Worm (Caenorhabditis elegans) whole organism, late embryonic: Measurements from ENCODE around the gene melo-1.

ENCODE experiments used
- ama-1 ChIP-seq: fragments of 150-350 bp; optimal IDR thresholded peaks from 2 replicates; lab custom pipeline; 2014
- ceh-18 ChIP-seq: sonication (generic microtip); optimal IDR thresholded peaks from 2 replicates; lab custom pipeline; 2016; ENCODE audit warnings: missing genetic modification characterization, missing compliant biosample characterization
- ceh-30 ChIP-seq: fragments of 150-350 bp; optimal IDR thresholded peaks from 2 replicates; lab custom pipeline; 2014; ENCODE audit warnings: missing biosample characterization, missing genetic modification characterization
- ets-4 ChIP-seq: sonication (generic microtip); optimal IDR thresholded peaks from 2 replicates; lab custom pipeline; 2016; ENCODE audit warnings: missing genetic modification characterization, missing compliant biosample characterization
- fkh-6 ChIP-seq: sonication (generic microtip); optimal IDR thresholded peaks from 2 replicates; lab custom pipeline; 2016; ENCODE audit warnings: missing genetic modification characterization, missing compliant biosample characterization
- hlh-30 ChIP-seq: sonication (generic microtip); optimal IDR thresholded peaks from 2 replicates; lab custom pipeline; 2017; ENCODE audit warnings: antibody characterized with exemption, missing genetic modification characterization, missing compliant biosample characterization; ENCODE audit not compliant: insufficient read depth
- lin-11 ChIP-seq: fragments of 200-800 bp; sonication (Bioruptor generic); optimal IDR thresholded peaks from 2 replicates; lab custom pipeline; 2018; ENCODE audit warnings: mild to moderate bottlenecking, missing genetic modification characterization, missing compliant biosample characterization
- ref-2 ChIP-seq: sonication (generic microtip); optimal IDR thresholded peaks from 2 replicates; lab custom pipeline; 2016; ENCODE audit warnings: missing genetic modification characterization, missing compliant biosample characterization
- rnt-1 ChIP-seq: sonication (generic microtip); optimal IDR thresholded peaks from 2 replicates; lab custom pipeline; 2016; ENCODE audit warnings: missing genetic modification characterization, missing compliant biosample characterization
- sox-4 ChIP-seq: sonication (generic microtip); optimal IDR thresholded peaks from 2 replicates; lab custom pipeline; 2017; ENCODE audit warnings: mild to moderate bottlenecking, missing genetic modification characterization, inconsistent platforms, missing compliant biosample characterization
- unc-3 ChIP-seq, 2 experiments: fragments of 200-800 bp in 1 of 2; sonication (Bioruptor generic) in 1 of 2; sonication (generic microtip) in 1 of 2; conservative IDR thresholded peaks in 1 of 2; optimal IDR thresholded peaks in 1 of 2; 2 replicates each; pipeline versions ENCODE4 v1.3.6 to Lab custom; 2016 to 2022; ENCODE audit warnings: missing compliant biosample characterization in 2 of 2, missing genetic modification characterization in 2 of 2, missing genetic modification reagents in 1 of 2

DNA sequence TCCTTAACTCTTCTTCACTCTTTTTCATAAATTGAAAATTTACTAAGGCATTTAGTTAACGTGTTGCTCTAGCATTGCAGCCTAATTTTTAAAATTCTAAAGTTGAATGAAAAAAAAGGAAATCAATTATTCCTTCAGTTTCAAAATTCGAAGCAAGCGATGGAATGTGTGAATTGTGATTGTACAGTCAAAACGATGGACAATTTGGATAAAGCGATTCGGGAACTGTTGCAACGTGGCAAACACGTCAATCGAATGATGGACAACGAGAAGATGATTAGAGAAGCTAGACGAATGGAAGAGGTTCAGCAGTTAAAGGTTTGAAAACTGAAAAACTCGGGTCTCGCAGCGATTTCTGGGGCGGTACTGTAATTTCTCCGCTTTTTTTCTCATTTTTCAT, 12.4 kb downstream of the melo-1 start, which contains the start of gene Y57G11C.14:
- TF ChIP-seq ref-2 (tag; lab: Kevin White, UChicago) (no peak), lin-11 (tag; lab: Kevin White, UChicago) (no peak), hlh-30 (no peak), ama-1 (lab: Kevin White, UChicago) (no peak), sox-4 (tag; lab: Kevin White, UChicago) (no peak), fkh-6 (tag; lab: Kevin White, UChicago) (no peak), ceh-30 (tag; lab: Kevin White, UChicago) (no peak), unc-3 (GFP tag; conservative IDR thresholded peaks at IDR 0.05; lab: Robert Waterston, UW) (no peak), unc-3 (tag; optimal IDR thresholded peaks at IDR 0.05; lab: Kevin White, UChicago) (no peak), rnt-1 (tag; lab: Kevin White, UChicago) (no peak), ceh-18 (tag; lab: Kevin White, UChicago) (no peak), ets-4 (tag; lab: Kevin White, UChicago) (no peak)
